Fruit fly (Drosophila melanogaster): Measurements from ENCODE around the gene svr.

DNA sequence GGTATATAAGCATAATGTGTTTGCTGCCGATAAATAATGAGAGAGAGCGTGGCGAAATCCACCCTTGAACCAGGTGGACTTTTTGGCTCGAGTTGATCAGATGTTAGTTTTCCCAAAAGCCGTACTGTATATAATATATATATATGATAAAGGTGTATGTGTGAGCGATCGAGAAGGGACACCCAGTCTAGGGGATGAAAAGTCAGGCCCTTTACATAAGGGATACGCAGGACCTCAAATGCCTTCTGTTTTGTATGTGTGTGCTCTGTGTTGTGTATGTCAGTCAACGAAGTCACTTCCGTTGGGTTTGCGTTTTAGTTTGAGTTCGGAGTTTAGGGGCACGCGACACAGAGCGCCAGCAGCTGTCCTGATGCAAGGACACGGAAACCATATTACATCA is 35.8 kb upstream of the svr start, which contains the start of gene ase:
- TF ChIP-seq dl (GFP tag; optimal IDR thresholded peaks at IDR 0.05; ENCODE audit: insufficient read depth in 1 of 2, partially characterized antibody in 2 of 2) (no peak), Jra (GFP tag; optimal IDR thresholded peaks at IDR 0.05) (no peak), OdsH (GFP tag; optimal IDR thresholded peaks at IDR 0.05) (no peak), CG9705 (GFP tag; optimal IDR thresholded peaks at IDR 0.05) (no peak), CrebA (GFP tag; optimal IDR thresholded peaks at IDR 0.05; ENCODE audit: borderline replicate concordance) (no peak), pan (optimal IDR thresholded peaks at IDR 0.05) (no peak), usp (GFP tag; optimal IDR thresholded peaks at IDR 0.05) (no peak), Abd-B (GFP tag; optimal IDR thresholded peaks at IDR 0.05) (no peak), brk (GFP tag; optimal IDR thresholded peaks at IDR 0.05) (no peak), sage (GFP tag; optimal IDR thresholded peaks at IDR 0.05) (no peak), br (GFP tag; optimal IDR thresholded peaks at IDR 0.05) (no peak)

Data from whole organism, wandering third instar larva.